Worm (Caenorhabditis elegans) whole organism, L4 larva: ENCODE measurements around the gene pvf-1.

Experiments used
- F10B5.3 ChIP-seq: sonication (generic microtip); optimal IDR thresholded peaks from 2 replicates; lab custom pipeline; 2016; ENCODE audit warnings: mild to moderate bottlenecking, missing genetic modification characterization, missing compliant biosample characterization
- F26F4.8 ChIP-seq: fragments of 200-800 bp; sonication (Bioruptor generic); conservative IDR thresholded peaks from 2 replicates; pipeline ENCODE4 v1.3.6; 2022; ENCODE audit warnings: missing genetic modification characterization, missing compliant biosample characterization
- F44E2.7 ChIP-seq: fragments of 200-800 bp; sonication (Bioruptor generic); IDR thresholded peaks from 2 replicates; pipeline ENCODE4 v2.1.2; 2022; ENCODE audit warnings: missing genetic modification characterization, missing compliant biosample characterization
- aha-1 ChIP-seq: fragments of 150-350 bp; peaks from one replicate; lab custom pipeline; 2014; ENCODE audit warnings: missing biosample characterization, missing genetic modification characterization
- arid-1 ChIP-seq: fragments of 200-800 bp; sonication (Bioruptor generic); conservative IDR thresholded peaks from 2 replicates; pipeline ENCODE4 v1.3.6; 2022; ENCODE audit warnings: missing genetic modification reagents, missing genetic modification characterization, missing compliant biosample characterization
- ceh-28 ChIP-seq: fragments of 150-350 bp; optimal IDR thresholded peaks from 2 replicates; lab custom pipeline; 2014; ENCODE audit warnings: missing biosample characterization, missing genetic modification reagents, missing genetic modification characterization
- ceh-44 ChIP-seq: fragments of 200-800 bp; sonication (Bioruptor generic); IDR thresholded peaks from 2 replicates; pipeline ENCODE4 v1.3.6; 2022; ENCODE audit warnings: missing genetic modification reagents, missing genetic modification characterization, missing compliant biosample characterization
- daf-16 ChIP-seq, 3 experiments: sonication (generic microtip); optimal IDR thresholded peaks; 2 replicates each; lab custom pipeline; 2016 to 2017; ENCODE audit warnings: missing genetic modification characterization in 3 of 3, missing genetic modification reagents in 3 of 3, mild to moderate bottlenecking in 2 of 3, missing compliant biosample characterization in 2 of 3, missing biosample characterization in 1 of 3, moderate library complexity in 1 of 3
- daf-8 ChIP-seq: fragments of 200-800 bp; sonication (Bioruptor generic); IDR thresholded peaks from 2 replicates; pipeline ENCODE4 v1.3.6; 2022; ENCODE audit warnings: missing genetic modification characterization, missing compliant biosample characterization
- dmd-6 ChIP-seq: fragments of 200-800 bp; sonication (Bioruptor generic); IDR thresholded peaks from 2 replicates; pipeline ENCODE4 v1.3.6; 2022; ENCODE audit warnings: missing genetic modification reagents, missing genetic modification characterization, missing compliant biosample characterization
- dpl-1 ChIP-seq: fragments of 150-350 bp; optimal IDR thresholded peaks from 2 replicates; lab custom pipeline; 2014; ENCODE audit warnings: missing biosample characterization, missing genetic modification reagents, missing genetic modification characterization
- duxl-1 ChIP-seq: sonication (generic microtip); optimal IDR thresholded peaks from 2 replicates; lab custom pipeline; 2016; ENCODE audit warnings: mild to moderate bottlenecking, missing genetic modification characterization, moderate library complexity, missing compliant biosample characterization; ENCODE audit not compliant: poor library complexity
- dve-1 ChIP-seq: sonication (generic microtip); optimal IDR thresholded peaks from 2 replicates; lab custom pipeline; 2017; ENCODE audit warnings: antibody characterized with exemption, mild to moderate bottlenecking, missing genetic modification characterization, missing compliant biosample characterization; ENCODE audit not compliant: insufficient read depth
- hif-1 ChIP-seq, 2 experiments: sonication (generic microtip); optimal IDR thresholded peaks; 2 replicates each; lab custom pipeline; 2016 to 2017; ENCODE audit warnings: missing compliant biosample characterization in 2 of 2, missing genetic modification characterization in 2 of 2, missing genetic modification reagents in 2 of 2, missing genotype in 2 of 2, mild to moderate bottlenecking in 1 of 2
- hmg-1.1 ChIP-seq: fragments of 200-800 bp; sonication (Bioruptor generic); IDR thresholded peaks from 2 replicates; pipeline ENCODE4 v1.3.6; 2022; ENCODE audit warnings: missing genetic modification reagents, missing genetic modification characterization, missing compliant biosample characterization
- lin-13 ChIP-seq: fragments of 150-350 bp; optimal IDR thresholded peaks from 2 replicates; lab custom pipeline; 2014; ENCODE audit warnings: missing biosample characterization, missing genetic modification reagents, missing genetic modification characterization
- lin-15B ChIP-seq: fragments of 150-350 bp; sonication (generic microtip); optimal IDR thresholded peaks from 3 replicates; lab custom pipeline; 2014; ENCODE audit warnings: missing biosample characterization, missing genetic modification characterization
- lin-38 ChIP-seq: fragments of 200-800 bp; sonication (Bioruptor generic); IDR thresholded peaks from 2 replicates; pipeline ENCODE4 v1.3.6; 2022; ENCODE audit warnings: missing genetic modification reagents, missing genetic modification characterization, missing compliant biosample characterization
- lin-39 ChIP-seq: fragments of 150-350 bp; optimal IDR thresholded peaks from 2 replicates; lab custom pipeline; 2014; ENCODE audit warnings: missing biosample characterization, missing genetic modification reagents, missing genetic modification characterization
- lir-3 ChIP-seq: sonication (generic microtip); optimal IDR thresholded peaks from 2 replicates; lab custom pipeline; 2016; ENCODE audit warnings: mild to moderate bottlenecking, missing genetic modification characterization, missing compliant biosample characterization
- lsy-2 ChIP-seq, 2 experiments: fragments of 150-350 bp in 1 of 2; sonication (generic microtip) in 1 of 2; optimal IDR thresholded peaks; 2 replicates each; lab custom pipeline; 2014 to 2017; ENCODE audit warnings: missing biosample characterization in 2 of 2, missing genetic modification characterization in 2 of 2
- madf-5 ChIP-seq, 2 experiments: fragments of 200-800 bp; sonication (Bioruptor generic); IDR thresholded peaks; 2 replicates each; pipeline ENCODE4 v1.3.6; 2022; ENCODE audit warnings: missing compliant biosample characterization in 2 of 2, missing genetic modification characterization in 2 of 2
- madf-9 ChIP-seq: fragments of 200-800 bp; sonication (Bioruptor generic); conservative IDR thresholded peaks from 2 replicates; pipeline ENCODE4 v1.3.6; 2022; ENCODE audit warnings: missing genetic modification reagents, missing genetic modification characterization, missing compliant biosample characterization
- mep-1 ChIP-seq: fragments of 150-350 bp; sonication (generic microtip); optimal IDR thresholded peaks from 3 replicates; lab custom pipeline; 2014; ENCODE audit warnings: missing biosample characterization, missing genetic modification characterization
- mes-2 ChIP-seq: sonication (generic microtip); optimal IDR thresholded peaks from 2 replicates; lab custom pipeline; 2016; ENCODE audit warnings: missing genotype, mild to moderate bottlenecking, missing genetic modification characterization, missing compliant biosample characterization; ENCODE audit not compliant: poor library complexity, severe bottlenecking
- mxl-2 ChIP-seq: fragments of 200-800 bp; sonication (Bioruptor generic); conservative IDR thresholded peaks from 2 replicates; pipeline ENCODE4 v1.3.6; 2022; ENCODE audit warnings: missing genetic modification reagents, missing genetic modification characterization, missing compliant biosample characterization
- mxl-3 ChIP-seq: fragments of 200-800 bp; sonication (Bioruptor generic); optimal IDR thresholded peaks from 2 replicates; lab custom pipeline; 2018; ENCODE audit warnings: mild to moderate bottlenecking, missing genetic modification characterization, missing compliant biosample characterization
- nhr-11 ChIP-seq: fragments of 150-350 bp; optimal IDR thresholded peaks from 2 replicates; lab custom pipeline; 2014; ENCODE audit warnings: missing biosample characterization, missing genetic modification characterization
- nhr-237 ChIP-seq: sonication (generic microtip); optimal IDR thresholded peaks from 2 replicates; lab custom pipeline; 2017; ENCODE audit warnings: missing biosample characterization, missing genetic modification characterization
- nhr-77 ChIP-seq: fragments of 150-350 bp; optimal IDR thresholded peaks from 2 replicates; lab custom pipeline; 2014; ENCODE audit warnings: missing biosample characterization, missing genetic modification characterization
- php-3 ChIP-seq: fragments of 200-800 bp; sonication (Bioruptor generic); IDR thresholded peaks from 2 replicates; pipeline ENCODE4 v1.3.6; 2022; ENCODE audit warnings: missing genetic modification reagents, missing genetic modification characterization, missing compliant biosample characterization
- pqm-1 ChIP-seq: sonication (generic microtip); optimal IDR thresholded peaks from 2 replicates; lab custom pipeline; 2017; ENCODE audit warnings: missing biosample characterization, missing genetic modification characterization
- rbr-2 ChIP-seq: sonication (generic microtip); optimal IDR thresholded peaks from 2 replicates; lab custom pipeline; 2016; ENCODE audit warnings: missing genotype, missing genetic modification characterization, missing compliant biosample characterization
- tag-97 ChIP-seq: fragments of 200-800 bp; sonication (Bioruptor generic); IDR thresholded peaks from 2 replicates; pipeline ENCODE4 v1.3.6; 2022; ENCODE audit warnings: missing genetic modification characterization, missing compliant biosample characterization
- unc-62 ChIP-seq, 3 experiments: fragments of 150-350 bp in 1 of 3; sonication (generic microtip); optimal IDR thresholded peaks in 2 of 3; peaks in 1 of 3; 1 replicate in 1 of 3; 2 replicates in 2 of 3; lab custom pipeline; 2014 to 2017; ENCODE audit warnings: missing biosample characterization in 3 of 3, missing genetic modification characterization in 3 of 3, missing genetic modification reagents in 3 of 3, missing genotype in 1 of 3
- vab-7 ChIP-seq: fragments of 200-800 bp; sonication (Bioruptor generic); IDR thresholded peaks from 2 replicates; pipeline ENCODE4 v1.3.6; 2022; ENCODE audit warnings: missing genetic modification reagents, missing genetic modification characterization, missing compliant biosample characterization
- zfp-3 ChIP-seq: fragments of 200-800 bp; sonication (Bioruptor generic); conservative IDR thresholded peaks from 2 replicates; pipeline ENCODE4 v1.3.6; 2022; ENCODE audit warnings: missing genetic modification reagents, missing genetic modification characterization, missing compliant biosample characterization
- ztf-11 ChIP-seq: fragments of 150-350 bp; optimal IDR thresholded peaks from 2 replicates; lab custom pipeline; 2014; ENCODE audit warnings: missing biosample characterization, missing genetic modification characterization

pvf-1 gene

ce11 chrIII:1824264-1824922 lies at the start of gene pvf-1, which contains the start of gene Y39A3CL.7:
Gene pvf-1 (minus strand): TSS chrIII:1824314.
Gene Y39A3CL.7 (plus strand): TSS chrIII:1824919.
- no peak for TF ChIP-seq F26F4.8 (GFP tag; lab: Robert Waterston, UW)
- TF ChIP-seq mxl-2 (GFP tag; lab: Robert Waterston, UW), result no peak
- TF ChIP-seq mxl-3 (GFP tag; lab: Kevin White, UChicago), result no peak
- TF ChIP-seq ztf-11 (tag; lab: Kevin White, UChicago), result no peak
- no peak for TF ChIP-seq nhr-77
- TF ChIP-seq vab-7, result no peak
- TF ChIP-seq F10B5.3, result no peak
- peak; percentile 20 for TF ChIP-seq dve-1 (tag; lab: Kevin White, UChicago)
- no peak for TF ChIP-seq pqm-1 (tag; lab: Kevin White, UChicago)
- TF ChIP-seq dpl-1 (GFP tag; lab: Kevin White, UChicago), result peak; percentile 60
- no peak for TF ChIP-seq F44E2.7 (GFP tag; lab: Robert Waterston, UW)
- peak; percentile 92 for TF ChIP-seq aha-1 (tag; lab: Kevin White, UChicago)
- peak; percentile 11 for TF ChIP-seq rbr-2
- TF ChIP-seq lsy-2 (tag; optimal IDR thresholded peaks at IDR 0.05; lab: Kevin White, UChicago), result peak in 1 of 2 experiments; percentile 57
- no peak for TF ChIP-seq hif-1 (tag; optimal IDR thresholded peaks at IDR 0.05; lab: Kevin White, UChicago)
- TF ChIP-seq hmg-1.1 (GFP tag; lab: Robert Waterston, UW), result peak; percentile 60
- no peak for TF ChIP-seq nhr-11
- TF ChIP-seq daf-8 (GFP tag; lab: Robert Waterston, UW), result no peak
- TF ChIP-seq mes-2 (tag; lab: Kevin White, UChicago), result peak; percentile 88
- TF ChIP-seq zfp-3 (GFP tag; lab: Robert Waterston, UW), result no peak
- TF ChIP-seq daf-16 (GFP tag; optimal IDR thresholded peaks at IDR 0.05; lab: Kevin White, UChicago), result peak in 1 of 2 experiments; percentile 20
- TF ChIP-seq daf-16 (tag; optimal IDR thresholded peaks at IDR 0.05; lab: Kevin White, UChicago), result peak; percentile 33
- TF ChIP-seq duxl-1 (tag; lab: Kevin White, UChicago), result peak; percentile 65
- TF ChIP-seq lir-3, result no peak
- TF ChIP-seq lin-15B (tag; lab: Kevin White, UChicago), result no peak
- no peak for TF ChIP-seq tag-97 (GFP tag; lab: Robert Waterston, UW)
- no peak for TF ChIP-seq ceh-28 (tag; lab: Kevin White, UChicago)
- no peak for TF ChIP-seq lin-39 (tag; lab: Kevin White, UChicago)
- peak in 1 of 2 experiments; percentile 77 for TF ChIP-seq unc-62 (GFP tag; optimal IDR thresholded peaks at IDR 0.05 in 1 of 2; lab: Kevin White, UChicago)
- no peak for TF ChIP-seq unc-62 (tag; optimal IDR thresholded peaks at IDR 0.05; lab: Kevin White, UChicago)
- TF ChIP-seq lin-38 (GFP tag; lab: Robert Waterston, UW), result peak; percentile 66
- TF ChIP-seq madf-9, result 0 out of 2 replicates have a peak, but pooled peaks have one; percentile 17
- no peak for TF ChIP-seq madf-5 (GFP tag; IDR thresholded peaks at IDR 0.05; lab: Robert Waterston, UW)
- TF ChIP-seq mep-1 (tag; lab: Kevin White, UChicago), result peak; percentile 56
- TF ChIP-seq ceh-44 (GFP tag; lab: Robert Waterston, UW), result no peak
- no peak for TF ChIP-seq arid-1 (GFP tag; lab: Robert Waterston, UW)
- peak; percentile 68 for TF ChIP-seq lin-13 (GFP tag; lab: Kevin White, UChicago)
- TF ChIP-seq nhr-237 (tag; lab: Kevin White, UChicago), result no peak
- TF ChIP-seq php-3 (GFP tag; lab: Robert Waterston, UW), result no peak

DNA sequence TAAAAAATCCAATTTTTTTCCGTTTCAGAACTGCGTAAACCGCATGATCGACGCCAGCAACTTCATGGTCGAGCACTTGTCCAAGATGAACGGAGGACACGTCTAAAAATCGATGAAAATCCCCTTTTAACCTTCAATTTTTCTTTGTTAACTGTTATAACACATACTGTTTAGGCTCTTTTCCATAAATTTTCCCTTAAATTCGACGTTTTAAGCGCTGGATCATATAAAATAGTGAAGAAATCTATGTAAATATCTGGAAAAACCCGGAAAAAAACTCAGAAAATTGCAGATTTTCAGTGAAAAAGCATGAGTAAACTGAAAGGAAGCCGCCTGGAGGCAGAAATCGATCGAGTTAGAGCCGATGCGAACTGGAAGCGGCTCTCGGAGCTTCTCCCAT lies 36.0 kb upstream of the pvf-1 start, which contains the start of gene ttc-7:
TSS of gene ttc-7 (plus strand) at position 301 of the 400 bp plus-strand sequence.
- no peak for TF ChIP-seq dmd-6 (GFP tag; lab: Robert Waterston, UW)
- TF ChIP-seq aha-1 (tag; lab: Kevin White, UChicago), result peak; percentile 9
